Worm (Caenorhabditis elegans): ENCODE results near the gene Y37E11AL.3.

Y37E11AL.3 gene

ce11 chrIV:3694638-3695037, at the start of gene Y37E11AL.3, which contains the start of gene taf-6.2:
TSS of gene Y37E11AL.3 (plus strand) at chrIV:3694935.
TSS of gene taf-6.2 (minus strand) at chrIV:3694733.
- TF ChIP-seq unc-42 (tag; optimal IDR thresholded peaks at IDR 0.05) = peak; percentile 33
- peak; percentile 4 for TF ChIP-seq ceh-34 (tag; optimal IDR thresholded peaks at IDR 0.05)
- TF ChIP-seq ceh-48 (tag; optimal IDR thresholded peaks at IDR 0.05) = peak; percentile 54
- TF ChIP-seq Y22D7AL.16 (tag; optimal IDR thresholded peaks at IDR 0.05) = no peak

ce11 chrIV:3645487-3645886, 49.2 kb upstream of the Y37E11AL.3 start:
- TF ChIP-seq ceh-34 (tag; optimal IDR thresholded peaks at IDR 0.05) (no peak), elt-4 (tag; optimal IDR thresholded peaks at IDR 0.05) (no peak), fax-1 (tag; optimal IDR thresholded peaks at IDR 0.05) (no peak), ztf-16 (tag; optimal IDR thresholded peaks at IDR 0.05) (no peak)

- TF ChIP-seq elt-4 (tag; optimal IDR thresholded peaks at IDR 0.05) = peak; percentile 60
- no peak for TF ChIP-seq unc-55 (GFP tag; optimal IDR thresholded peaks at IDR 0.05)
Measured at ce11 chrIV:3646338-3647154, 48.2 kb upstream of the Y37E11AL.3 start.

- TF ChIP-seq sdc-2 (tag; optimal IDR thresholded peaks at IDR 0.05) = no peak
- TF ChIP-seq unc-55 (GFP tag; optimal IDR thresholded peaks at IDR 0.05) = peak; percentile 10
- no peak for TF ChIP-seq pax-1 (tag; optimal IDR thresholded peaks at IDR 0.05)
- no peak for TF ChIP-seq npax-4 (tag; optimal IDR thresholded peaks at IDR 0.05)
- no peak for TF ChIP-seq syd-9 (tag; optimal IDR thresholded peaks at IDR 0.05)
- no peak for TF ChIP-seq K09A11.1 (tag; optimal IDR thresholded peaks at IDR 0.05; ENCODE audit: insufficient read depth)
- peak; percentile 3 for TF ChIP-seq ceh-18 (tag; optimal IDR thresholded peaks at IDR 0.05)
- TF ChIP-seq ztf-16 (tag; optimal IDR thresholded peaks at IDR 0.05) = no peak
- no peak for TF ChIP-seq hlh-8 (tag; optimal IDR thresholded peaks at IDR 0.05)
Measured at ce11 chrIV:3647551-3647950, 47.2 kb upstream of the Y37E11AL.3 start.

ce11 chrIV:3648634-3649240, 46.0 kb upstream of the Y37E11AL.3 start, which contains the start of gene CC8.2:
TSS of gene CC8.2 (minus strand) at chrIV:3648684.
- TF ChIP-seq ceh-18 (tag; optimal IDR thresholded peaks at IDR 0.05) = peak; percentile 14
- no peak for TF ChIP-seq pha-4 (tag; optimal IDR thresholded peaks at IDR 0.05)
- TF ChIP-seq pqm-1 (tag; optimal IDR thresholded peaks at IDR 0.05) = peak; percentile 2
- peak; percentile 51 for TF ChIP-seq elt-2 (tag; optimal IDR thresholded peaks at IDR 0.05)
- TF ChIP-seq pat-9 (tag; optimal IDR thresholded peaks at IDR 0.05) = no peak
- no peak for TF ChIP-seq ceh-45 (GFP tag; IDR thresholded peaks at IDR 0.05)
- TF ChIP-seq ceh-48 (tag; optimal IDR thresholded peaks at IDR 0.05) = no peak

- peak; percentile 20 for TF ChIP-seq ref-2 (tag; optimal IDR thresholded peaks at IDR 0.05)
- no peak for TF ChIP-seq ceh-48 (tag; optimal IDR thresholded peaks at IDR 0.05)
- no peak for TF ChIP-seq ceh-2 (tag; optimal IDR thresholded peaks at IDR 0.05)
Measured at ce11 chrIV:3652223-3652622, 42.5 kb upstream of the Y37E11AL.3 start.

- TF ChIP-seq hlh-30 (tag; optimal IDR thresholded peaks at IDR 0.05; ENCODE audit: insufficient read depth) (no peak), dve-1 (tag; optimal IDR thresholded peaks at IDR 0.05) (peak; percentile 92)
Measured at ce11 chrIV:3652784-3653383, 41.9 kb upstream of the Y37E11AL.3 start.

- no peak for TF ChIP-seq nfya-1 (tag; optimal IDR thresholded peaks at IDR 0.05)
- TF ChIP-seq ama-1 (optimal IDR thresholded peaks at IDR 0.05) = no peak
- no peak for TF ChIP-seq K09A11.1 (tag; optimal IDR thresholded peaks at IDR 0.05; ENCODE audit: insufficient read depth)
- peak; percentile 46 for TF ChIP-seq elt-2 (tag; optimal IDR thresholded peaks at IDR 0.05)
- TF ChIP-seq unc-55 (GFP tag; optimal IDR thresholded peaks at IDR 0.05) = peak; percentile 73
Measured at ce11 chrIV:3653420-3653823, 41.3 kb upstream of the Y37E11AL.3 start.
